Fruit fly (Drosophila melanogaster): ENCODE results near the gene CG11951.

DNA sequence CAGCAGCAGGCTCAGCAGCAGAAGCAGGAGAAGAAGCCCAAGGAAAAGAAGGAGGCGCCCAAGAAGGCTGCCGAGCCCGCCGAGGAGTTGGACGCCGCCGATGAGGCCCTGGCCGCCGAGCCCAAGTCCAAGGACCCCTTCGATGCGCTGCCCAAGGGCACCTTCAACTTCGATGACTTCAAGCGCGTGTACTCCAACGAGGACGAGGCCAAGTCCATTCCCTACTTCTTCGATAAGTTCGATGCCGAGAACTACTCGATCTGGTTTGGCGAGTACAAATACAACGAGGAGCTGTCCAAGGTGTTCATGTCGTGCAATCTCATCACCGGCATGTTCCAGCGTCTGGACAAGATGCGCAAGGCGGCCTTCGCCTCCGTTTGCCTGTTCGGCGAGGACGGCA is 17.4 kb downstream of the CG11951 start:
- TF ChIP-seq dac (GFP tag; optimal IDR thresholded peaks at IDR 0.05) (no peak), fkh (GFP tag; optimal IDR thresholded peaks at IDR 0.05) (no peak), Hr4 (GFP tag; optimal IDR thresholded peaks at IDR 0.05) (no peak), CG8119 (GFP tag; IDR thresholded peaks at IDR 0.05) (no peak), CG4318 (GFP tag; optimal IDR thresholded peaks at IDR 0.05) (no peak), CG6854 (GFP tag; optimal IDR thresholded peaks at IDR 0.05) (no peak), Blimp-1 (GFP tag; optimal IDR thresholded peaks at IDR 0.05) (no peak), Sox102F (GFP tag; optimal IDR thresholded peaks at IDR 0.05) (no peak), CG1621 (tag; optimal IDR thresholded peaks at IDR 0.05) (no peak), CG16779 (tag; optimal IDR thresholded peaks at IDR 0.05) (no peak)
